Worm (Caenorhabditis elegans) whole organism, L2 larva: ENCODE measurements around the gene zyg-9.

Source experiments
- elt-3 ChIP-seq: sonication (generic microtip); optimal IDR thresholded peaks from 2 replicates; lab custom pipeline; 2017; ENCODE audit warnings: missing biosample characterization, missing genetic modification characterization
- nhr-237 ChIP-seq: fragments of 150-350 bp; optimal IDR thresholded peaks from 2 replicates; lab custom pipeline; 2014; ENCODE audit warnings: missing biosample characterization, missing genetic modification characterization

DNA sequence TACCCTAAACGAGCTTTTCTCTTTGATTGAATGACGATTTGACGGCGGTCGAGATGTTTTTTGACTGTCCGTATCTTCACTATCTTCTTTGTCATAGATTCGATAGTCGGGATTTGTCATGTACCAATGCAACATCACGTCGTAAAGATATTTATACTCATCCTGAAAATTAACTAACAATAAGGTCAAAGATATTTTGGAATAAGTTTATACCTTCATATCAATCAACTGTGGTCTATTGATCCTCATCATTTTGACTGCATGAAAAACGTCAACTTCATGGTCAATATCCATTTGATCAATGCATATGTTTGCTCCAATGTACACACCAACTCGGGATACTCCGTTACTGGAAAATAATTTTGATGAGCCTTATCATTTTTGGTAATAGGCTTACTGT lies 30.5 kb downstream of the zyg-9 start:
- TF ChIP-seq elt-3 (tag; lab: Kevin White, UChicago) (no peak), nhr-237 (tag; lab: Kevin White, UChicago) (no peak)
